Worm (Caenorhabditis elegans) whole organism, young adult: ENCODE results near the gene fbxa-72.

Experiments
- B0035.1 ChIP-seq: sonication (generic microtip); optimal IDR thresholded peaks from 2 replicates; lab custom pipeline; 2016; ENCODE audit warnings: missing genetic modification characterization, mild to moderate bottlenecking, missing compliant biosample characterization, missing genotype, missing genetic modification reagents
- C06A6.2 ChIP-seq: fragments of 200-800 bp; sonication (Bioruptor generic); conservative IDR thresholded peaks from 2 replicates; pipeline ENCODE4 v1.3.6; 2022; ENCODE audit warnings: missing genetic modification characterization, missing compliant biosample characterization
- F10E7.11 ChIP-seq: sonication (generic microtip); optimal IDR thresholded peaks from 2 replicates; lab custom pipeline; 2017; ENCODE audit warnings: mild to moderate bottlenecking, missing genetic modification characterization, moderate library complexity, missing compliant biosample characterization
- F39B2.1 ChIP-seq: fragments of 200-800 bp; sonication (Bioruptor generic); IDR thresholded peaks from 2 replicates; pipeline ENCODE4 v1.3.6; 2022; ENCODE audit warnings: missing genetic modification reagents, missing genetic modification characterization, missing compliant biosample characterization
- F49E8.2 ChIP-seq: sonication (generic microtip); optimal IDR thresholded peaks from 3 replicates; lab custom pipeline; 2017; ENCODE audit warnings: missing genetic modification characterization, mild to moderate bottlenecking, missing compliant biosample characterization, antibody characterized with exemption, moderate library complexity; ENCODE audit not compliant: insufficient read depth
- F52B5.7 ChIP-seq: sonication (generic microtip); optimal IDR thresholded peaks from 2 replicates; lab custom pipeline; 2016; ENCODE audit warnings: mild to moderate bottlenecking, missing genetic modification characterization, missing compliant biosample characterization
- F57A8.1 ChIP-seq: fragments of 200-800 bp; sonication (Bioruptor generic); optimal IDR thresholded peaks from 2 replicates; lab custom pipeline; 2018; ENCODE audit warnings: mild to moderate bottlenecking, missing genetic modification characterization, moderate library complexity, missing compliant biosample characterization
- K12H6.12 ChIP-seq: fragments of 200-800 bp; sonication (Bioruptor generic); optimal IDR thresholded peaks from 2 replicates; lab custom pipeline; 2018; ENCODE audit warnings: mild to moderate bottlenecking, missing genetic modification characterization, missing compliant biosample characterization
- T26A5.8 ChIP-seq: sonication (generic microtip); optimal IDR thresholded peaks from 2 replicates; lab custom pipeline; 2016; ENCODE audit warnings: missing genetic modification characterization, missing compliant biosample characterization
- Y53F4B.3 ChIP-seq: fragments of 200-800 bp; sonication (Bioruptor generic); IDR thresholded peaks from 2 replicates; pipeline ENCODE4 v1.3.6; 2022; ENCODE audit warnings: missing genetic modification reagents, missing genetic modification characterization, missing compliant biosample characterization
- Y56A3A.18 ChIP-seq: fragments of 200-800 bp; sonication (Bioruptor generic); IDR thresholded peaks from 2 replicates; pipeline ENCODE4 v1.3.6; 2022; ENCODE audit warnings: missing genetic modification reagents, missing genetic modification characterization, missing compliant biosample characterization
- Y67H2A.10 ChIP-seq: fragments of 200-800 bp; sonication (Bioruptor generic); conservative IDR thresholded peaks from 2 replicates; pipeline ENCODE4 v1.3.6; 2022; ENCODE audit warnings: missing genetic modification reagents, missing genetic modification characterization, missing compliant biosample characterization
- Y79H2A.3 ChIP-seq: fragments of 200-800 bp; sonication (Bioruptor generic); conservative IDR thresholded peaks from 2 replicates; pipeline ENCODE4 v1.3.6; 2022; ENCODE audit warnings: missing genetic modification reagents, missing genetic modification characterization, missing compliant biosample characterization
- athp-1 ChIP-seq: sonication (generic microtip); optimal IDR thresholded peaks from 2 replicates; lab custom pipeline; 2017; ENCODE audit warnings: mild to moderate bottlenecking, missing genetic modification characterization, missing compliant biosample characterization
- bed-2 ChIP-seq: fragments of 200-800 bp; sonication (Bioruptor generic); IDR thresholded peaks from 2 replicates; pipeline ENCODE4 v1.3.6; 2022; ENCODE audit warnings: missing genetic modification reagents, missing genetic modification characterization, missing compliant biosample characterization
- ccch-3 ChIP-seq: fragments of 200-800 bp; sonication (Bioruptor generic); optimal IDR thresholded peaks from 2 replicates; lab custom pipeline; 2018; ENCODE audit warnings: mild to moderate bottlenecking, missing genetic modification characterization, missing compliant biosample characterization
- cebp-1 ChIP-seq, 2 experiments: fragments of 200-800 bp in 1 of 2; sonication (Bioruptor generic) in 1 of 2; sonication (generic microtip) in 1 of 2; IDR thresholded peaks in 1 of 2; optimal IDR thresholded peaks in 1 of 2; 2 replicates each; pipeline versions ENCODE4 v1.3.6 to Lab custom; 2017 to 2022; ENCODE audit warnings: missing compliant biosample characterization in 2 of 2, missing genetic modification characterization in 2 of 2, mild to moderate bottlenecking in 1 of 2, missing genetic modification reagents in 1 of 2, moderate library complexity in 1 of 2
- cebp-2 ChIP-seq: fragments of 200-800 bp; sonication (Bioruptor generic); IDR thresholded peaks from 2 replicates; pipeline ENCODE4 v1.3.6; 2022; ENCODE audit warnings: missing genetic modification characterization, missing compliant biosample characterization
- ceh-100 ChIP-seq: fragments of 200-800 bp; sonication (Bioruptor generic); IDR thresholded peaks from 2 replicates; pipeline ENCODE4 v1.3.6; 2022; ENCODE audit warnings: missing genetic modification reagents, missing genetic modification characterization, missing compliant biosample characterization
- ceh-91 ChIP-seq: fragments of 200-800 bp; sonication (Bioruptor generic); IDR thresholded peaks from 2 replicates; pipeline ENCODE4 v1.3.6; 2022; ENCODE audit warnings: missing genetic modification reagents, missing genetic modification characterization, missing compliant biosample characterization
- dox-1 ChIP-seq: fragments of 200-800 bp; sonication (Bioruptor generic); IDR thresholded peaks from 2 replicates; pipeline ENCODE4 v1.3.6; 2022; ENCODE audit warnings: missing genetic modification reagents, missing genetic modification characterization, missing compliant biosample characterization
- dpff-1 ChIP-seq: sonication (generic microtip); optimal IDR thresholded peaks from 2 replicates; lab custom pipeline; 2017; ENCODE audit warnings: mild to moderate bottlenecking, missing genetic modification characterization, missing compliant biosample characterization
- egl-18 ChIP-seq: fragments of 200-800 bp; sonication (Bioruptor generic); IDR thresholded peaks from 2 replicates; pipeline ENCODE4 v1.3.6; 2022; ENCODE audit warnings: missing genetic modification reagents, missing genetic modification characterization, missing compliant biosample characterization
- egl-44 ChIP-seq: fragments of 200-800 bp; sonication (Bioruptor generic); IDR thresholded peaks from 2 replicates; pipeline ENCODE4 v1.3.6; 2022; ENCODE audit warnings: missing genetic modification reagents, missing genetic modification characterization, missing compliant biosample characterization
- ekl-4 ChIP-seq: fragments of 200-800 bp; sonication (Bioruptor generic); IDR thresholded peaks from 2 replicates; pipeline ENCODE4 v1.3.6; 2022; ENCODE audit warnings: missing genetic modification reagents, missing genetic modification characterization, missing compliant biosample characterization
- fkh-3 ChIP-seq: sonication (generic microtip); optimal IDR thresholded peaks from 2 replicates; lab custom pipeline; 2016; ENCODE audit warnings: mild to moderate bottlenecking, missing genetic modification characterization, missing compliant biosample characterization
- gei-17 ChIP-seq: fragments of 200-800 bp; sonication (Bioruptor generic); optimal IDR thresholded peaks from 2 replicates; lab custom pipeline; 2018; ENCODE audit warnings: mild to moderate bottlenecking, missing genetic modification characterization, missing compliant biosample characterization
- hlh-26 ChIP-seq: fragments of 200-800 bp; sonication (Bioruptor generic); conservative IDR thresholded peaks from 2 replicates; pipeline ENCODE4 v1.3.6; 2022; ENCODE audit warnings: missing genetic modification reagents, missing genetic modification characterization, missing compliant biosample characterization
- hmg-1.2 ChIP-seq: fragments of 200-800 bp; sonication (Bioruptor generic); IDR thresholded peaks from 2 replicates; pipeline ENCODE4 v1.3.6; 2022; ENCODE audit warnings: missing genetic modification reagents, missing genetic modification characterization, missing compliant biosample characterization
- lin-40 ChIP-seq: sonication (generic microtip); optimal IDR thresholded peaks from 2 replicates; lab custom pipeline; 2016; ENCODE audit warnings: missing genetic modification characterization, mild to moderate bottlenecking, missing compliant biosample characterization, missing genotype, missing genetic modification reagents
- lin-54 ChIP-seq: fragments of 200-800 bp; sonication (Bioruptor generic); optimal IDR thresholded peaks from 2 replicates; lab custom pipeline; 2018; ENCODE audit warnings: mild to moderate bottlenecking, missing genetic modification characterization, missing compliant biosample characterization
- madf-10 ChIP-seq: sonication (generic microtip); optimal IDR thresholded peaks from 2 replicates; lab custom pipeline; 2016; ENCODE audit warnings: mild to moderate bottlenecking, missing genetic modification characterization, missing compliant biosample characterization
- mel-28 ChIP-seq: sonication (generic microtip); optimal IDR thresholded peaks from 2 replicates; lab custom pipeline; 2016; ENCODE audit warnings: borderline replicate concordance, mild to moderate bottlenecking, missing genetic modification characterization, missing compliant biosample characterization
- nfyb-1 ChIP-seq: fragments of 200-800 bp; sonication (Bioruptor generic); IDR thresholded peaks from 2 replicates; pipeline ENCODE4 v1.3.6; 2022; ENCODE audit warnings: missing genetic modification reagents, missing genetic modification characterization, missing compliant biosample characterization
- nhr-90 ChIP-seq: sonication (generic microtip); optimal IDR thresholded peaks from 2 replicates; lab custom pipeline; 2016; ENCODE audit warnings: missing genotype, mild to moderate bottlenecking, missing genetic modification characterization, missing compliant biosample characterization
- sea-2 ChIP-seq: fragments of 200-800 bp; sonication (Bioruptor generic); IDR thresholded peaks from 2 replicates; pipeline ENCODE4 v1.3.6; 2022; ENCODE audit warnings: missing genetic modification characterization, missing compliant biosample characterization
- snpc-3.4 ChIP-seq: sonication (generic microtip); optimal IDR thresholded peaks from 2 replicates; lab custom pipeline; 2017; ENCODE audit warnings: missing genetic modification characterization, mild to moderate bottlenecking, missing compliant biosample characterization, antibody characterized with exemption, moderate library complexity, missing genotype, missing genetic modification reagents
- somi-1 ChIP-seq: fragments of 200-800 bp; sonication (Bioruptor generic); optimal IDR thresholded peaks from 2 replicates; lab custom pipeline; 2018; ENCODE audit warnings: mild to moderate bottlenecking, missing genetic modification characterization, missing compliant biosample characterization
- sptf-2 ChIP-seq: fragments of 200-800 bp; sonication (Bioruptor generic); optimal IDR thresholded peaks from 2 replicates; lab custom pipeline; 2018; ENCODE audit warnings: mild to moderate bottlenecking, missing genetic modification characterization, missing compliant biosample characterization
- tbx-9 ChIP-seq: sonication (generic microtip); optimal IDR thresholded peaks from 2 replicates; lab custom pipeline; 2016; ENCODE audit warnings: borderline replicate concordance, missing genetic modification characterization, inconsistent platforms, missing compliant biosample characterization
- tlf-1 ChIP-seq: fragments of 200-800 bp; sonication (Bioruptor generic); optimal IDR thresholded peaks from 2 replicates; lab custom pipeline; 2018; ENCODE audit warnings: mild to moderate bottlenecking, missing genetic modification characterization, missing compliant biosample characterization
- unc-130 ChIP-seq: sonication (generic microtip); optimal IDR thresholded peaks from 2 replicates; lab custom pipeline; 2016; ENCODE audit warnings: missing genetic modification reagents, missing genetic modification characterization, missing compliant biosample characterization
- unc-62 ChIP-seq: fragments of 150-350 bp; optimal IDR thresholded peaks from 2 replicates; lab custom pipeline; 2014; ENCODE audit warnings: missing biosample characterization, missing genetic modification reagents, missing genetic modification characterization
- zim-3 ChIP-seq: sonication (generic microtip); optimal IDR thresholded peaks from 2 replicates; lab custom pipeline; 2017; ENCODE audit warnings: mild to moderate bottlenecking, missing genetic modification characterization, moderate library complexity, missing compliant biosample characterization
- ztf-22 ChIP-seq: fragments of 200-800 bp; sonication (Bioruptor generic); optimal IDR thresholded peaks from 2 replicates; lab custom pipeline; 2018; ENCODE audit warnings: mild to moderate bottlenecking, missing genetic modification characterization, moderate library complexity, missing compliant biosample characterization
- ztf-25 ChIP-seq: fragments of 200-800 bp; sonication (Bioruptor generic); IDR thresholded peaks from 2 replicates; pipeline ENCODE4 v1.3.6; 2022; ENCODE audit warnings: missing genetic modification reagents, missing genetic modification characterization, missing compliant biosample characterization
- ztf-26 ChIP-seq: sonication (generic microtip); optimal IDR thresholded peaks from 2 replicates; lab custom pipeline; 2017; ENCODE audit warnings: missing genetic modification characterization, missing compliant biosample characterization
- ztf-3 ChIP-seq: fragments of 200-800 bp; sonication (Bioruptor generic); optimal IDR thresholded peaks from 2 replicates; lab custom pipeline; 2018; ENCODE audit warnings: mild to moderate bottlenecking, missing genetic modification characterization, missing compliant biosample characterization

The fbxa-72 gene

DNA sequence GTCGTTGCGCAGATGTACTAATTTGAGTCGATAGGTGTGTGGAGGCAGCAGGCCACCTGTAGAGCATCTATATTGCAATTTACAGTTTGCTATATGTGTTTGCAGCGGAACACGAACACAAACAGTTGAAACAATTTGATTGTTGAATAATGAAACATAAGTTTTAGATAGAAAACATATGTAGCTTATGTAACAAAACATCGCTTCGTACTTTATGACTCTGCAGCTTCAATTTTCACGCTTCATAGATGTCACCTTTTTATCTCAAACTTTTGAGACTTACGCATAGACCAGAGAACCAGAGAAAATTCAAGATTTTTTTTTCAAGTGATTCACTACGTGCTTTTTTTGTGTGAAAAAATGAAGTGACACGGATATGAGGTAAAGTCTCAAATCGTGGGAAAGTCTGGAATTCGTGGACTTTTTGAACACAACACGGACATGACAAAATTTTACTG is 47.4 kb upstream of the fbxa-72 start, which contains the start of gene fbxb-72 (continued):
- no peak for TF ChIP-seq Y67H2A.10 (GFP tag; lab: Robert Waterston, UW)
- no peak for TF ChIP-seq fkh-3 (tag; lab: Kevin White, UChicago)
- peak; percentile 66 for TF ChIP-seq madf-10 (tag; lab: Kevin White, UChicago)
- TF ChIP-seq ceh-91 (GFP tag; lab: Robert Waterston, UW), result no peak
- TF ChIP-seq ceh-100 (GFP tag; lab: Robert Waterston, UW), result no peak
- TF ChIP-seq tlf-1, result peak; percentile 89
- peak; percentile 11 for TF ChIP-seq nhr-90
- no peak for TF ChIP-seq ekl-4 (GFP tag; lab: Robert Waterston, UW)
- TF ChIP-seq B0035.1 (tag; lab: Kevin White, UChicago), result peak; percentile 71
- peak; percentile 75 for TF ChIP-seq lin-40 (tag; lab: Kevin White, UChicago)
- TF ChIP-seq ccch-3 (GFP tag; lab: Kevin White, UChicago), result no peak
- no peak for TF ChIP-seq F10E7.11 (tag; lab: Kevin White, UChicago)
- no peak for TF ChIP-seq hlh-26 (GFP tag; lab: Robert Waterston, UW)
- TF ChIP-seq egl-18, result no peak
- TF ChIP-seq Y53F4B.3, result no peak
- TF ChIP-seq athp-1, result peak; percentile 74
- peak; percentile 85 for TF ChIP-seq Y79H2A.3 (GFP tag; lab: Robert Waterston, UW)
- TF ChIP-seq somi-1, result peak; percentile 73
- TF ChIP-seq F52B5.7, result peak; percentile 84
- TF ChIP-seq T26A5.8 (tag; lab: Kevin White, UChicago), result no peak
- TF ChIP-seq F49E8.2 (tag; lab: Kevin White, UChicago), result no peak
- TF ChIP-seq ztf-25 (GFP tag; lab: Robert Waterston, UW), result no peak
- TF ChIP-seq unc-62 (GFP tag; lab: Kevin White, UChicago), result no peak
- TF ChIP-seq K12H6.12 (tag; lab: Kevin White, UChicago), result peak; percentile 53
- TF ChIP-seq sptf-2 (GFP tag; lab: Kevin White, UChicago), result no peak
- TF ChIP-seq zim-3 (tag; lab: Kevin White, UChicago), result peak; percentile 46
- peak; percentile 38 for TF ChIP-seq gei-17 (GFP tag; lab: Kevin White, UChicago)
- no peak for TF ChIP-seq cebp-2 (GFP tag; lab: Robert Waterston, UW)
- TF ChIP-seq mel-28 (tag; lab: Kevin White, UChicago), result no peak
- peak; percentile 71; the same call in 1 of the 2 replicates for TF ChIP-seq C06A6.2 (GFP tag; lab: Robert Waterston, UW)
- peak; percentile 81; the same call in 1 of the 2 replicates for TF ChIP-seq Y56A3A.18 (GFP tag; lab: Robert Waterston, UW)
- TF ChIP-seq hmg-1.2, result peak; percentile 50
- TF ChIP-seq ztf-3, result no peak
- TF ChIP-seq snpc-3.4 (tag; lab: Kevin White, UChicago), result no peak
- no peak for TF ChIP-seq dox-1 (GFP tag; lab: Robert Waterston, UW)
- peak; percentile 41 for TF ChIP-seq F57A8.1 (GFP tag; lab: Kevin White, UChicago)
- TF ChIP-seq lin-54 (GFP tag; lab: Kevin White, UChicago), result no peak
- no peak for TF ChIP-seq bed-2 (GFP tag; lab: Robert Waterston, UW)
- TF ChIP-seq cebp-1 (GFP tag; IDR thresholded peaks at IDR 0.05; lab: Robert Waterston, UW), result peak; percentile 73
- TF ChIP-seq cebp-1 (tag; optimal IDR thresholded peaks at IDR 0.05; lab: Kevin White, UChicago), result peak; percentile 89
- TF ChIP-seq nfyb-1 (GFP tag; lab: Robert Waterston, UW), result peak; percentile 88
- no peak; the same call in 1 of the 2 replicates for TF ChIP-seq egl-44 (GFP tag; lab: Robert Waterston, UW)
- TF ChIP-seq F39B2.1, result no peak
- TF ChIP-seq ztf-26 (tag; lab: Kevin White, UChicago), result peak; percentile 68
- 0 out of 2 replicates have a peak, but pooled peaks have one; percentile 9 for TF ChIP-seq sea-2 (GFP tag; lab: Robert Waterston, UW)
- TF ChIP-seq tbx-9, result no peak
- no peak for TF ChIP-seq unc-130 (GFP tag; lab: Kevin White, UChicago)
- no peak for TF ChIP-seq dpff-1 (tag; lab: Kevin White, UChicago)
- TF ChIP-seq ztf-22 (GFP tag; lab: Kevin White, UChicago), result peak; percentile 65
